Fruit fly (Drosophila melanogaster) whole organism, embryonic: ENCODE data around the gene CG33986.
A peak's percentile ranks its signal among the peaks of the same experiment; 100 is the strongest.

ENCODE experiments used
- Bgb ChIP-seq: fragments of 200-800 bp; sonication (Bioruptor generic); IDR thresholded peaks from 2 replicates; pipeline ENCODE4 v1.3.6; 2022; ENCODE audit warnings: missing biosample characterization, missing genetic modification characterization; ENCODE audit not compliant: partially characterized antibody
- CG10543 ChIP-seq: fragments of 200-800 bp; sonication (Bioruptor generic); optimal IDR thresholded peaks from 3 replicates; lab custom pipeline; 2017; ENCODE audit warnings: missing biosample characterization, mild to moderate bottlenecking, missing genetic modification characterization, moderate library complexity
- CG10959 ChIP-seq: fragments of 200-800 bp; sonication (Bioruptor generic); IDR thresholded peaks from 2 replicates; pipeline ENCODE4 v1.3.6; 2022; ENCODE audit warnings: missing biosample characterization, missing genetic modification characterization
- CG10979 ChIP-seq: fragments of 200-800 bp; sonication (Bioruptor generic); optimal IDR thresholded peaks from 2 replicates; lab custom pipeline; 2018; ENCODE audit warnings: missing biosample characterization, mild to moderate bottlenecking, missing genetic modification characterization, moderate library complexity
- CG11723 ChIP-seq: fragments of 200-800 bp; sonication (Bioruptor generic); optimal IDR thresholded peaks from 2 replicates; lab custom pipeline; 2017; ENCODE audit warnings: missing biosample characterization, mild to moderate bottlenecking, missing genetic modification characterization
- CG17359 ChIP-seq: fragments of 200-800 bp; sonication (Bioruptor generic); optimal IDR thresholded peaks from 3 replicates; lab custom pipeline; 2018; ENCODE audit warnings: missing biosample characterization, mild to moderate bottlenecking, missing genetic modification characterization, moderate library complexity
- CG17568 ChIP-seq: fragments of 200-800 bp; sonication (Bioruptor generic); optimal IDR thresholded peaks from 2 replicates; lab custom pipeline; 2018; ENCODE audit warnings: missing biosample characterization, mild to moderate bottlenecking, missing genetic modification characterization, moderate library complexity
- CG18476 ChIP-seq: fragments of 200-800 bp; sonication (Bioruptor generic); optimal IDR thresholded peaks from 2 replicates; lab custom pipeline; 2016; ENCODE audit warnings: missing biosample characterization, mild to moderate bottlenecking, missing genetic modification characterization
- CG2116 ChIP-seq: fragments of 200-800 bp; sonication (Bioruptor generic); optimal IDR thresholded peaks from 3 replicates; lab custom pipeline; 2018; ENCODE audit warnings: missing biosample characterization, mild to moderate bottlenecking, missing genetic modification characterization
- CG2129 ChIP-seq: fragments of 200-800 bp; sonication (Bioruptor generic); IDR thresholded peaks from 2 replicates; pipeline ENCODE4 v1.3.6; 2022; ENCODE audit warnings: missing biosample characterization, missing genetic modification characterization; ENCODE audit not compliant: partially characterized antibody
- CG2199 ChIP-seq: fragments of 200-800 bp; sonication (Bioruptor generic); IDR thresholded peaks from 3 replicates; pipeline ENCODE4 v1.3.6; 2022; ENCODE audit warnings: missing biosample characterization, missing genetic modification characterization
- CG2889 ChIP-seq: fragments of 200-800 bp; sonication (Bioruptor generic); IDR thresholded peaks from 3 replicates; pipeline ENCODE4 v1.3.6; 2022; ENCODE audit warnings: missing biosample characterization, missing genetic modification characterization
- CG6689 ChIP-seq: fragments of 200-800 bp; sonication (Bioruptor generic); IDR thresholded peaks from 2 replicates; pipeline ENCODE4 v1.3.6; 2022; ENCODE audit warnings: missing biosample characterization, missing genetic modification characterization
- CG7357 ChIP-seq: fragments of 200-800 bp; sonication (Bioruptor generic); IDR thresholded peaks from 3 replicates; pipeline ENCODE4 v1.3.6; 2022; ENCODE audit warnings: missing biosample characterization, missing genetic modification characterization
- CG9609 ChIP-seq: fragments of 200-800 bp; sonication (Bioruptor generic); optimal IDR thresholded peaks from 3 replicates; lab custom pipeline; 2016; ENCODE audit warnings: missing biosample characterization, missing genetic modification characterization
- CG9932 ChIP-seq: fragments of 200-800 bp; sonication (Bioruptor generic); IDR thresholded peaks from 2 replicates; pipeline ENCODE4 v1.3.6; 2022; ENCODE audit warnings: missing biosample characterization, missing genetic modification characterization
- CoRest ChIP-seq: fragments of 200-800 bp; sonication (Bioruptor generic); optimal IDR thresholded peaks from 3 replicates; lab custom pipeline; 2018; ENCODE audit warnings: missing biosample characterization, mild to moderate bottlenecking, missing genetic modification characterization, moderate library complexity
- Doc3 ChIP-seq: fragments of 200-800 bp; sonication (Bioruptor generic); IDR thresholded peaks from 3 replicates; pipeline ENCODE4 v1.3.6; 2022; ENCODE audit warnings: missing biosample characterization, missing genetic modification characterization; ENCODE audit not compliant: partially characterized antibody
- E2f1 ChIP-seq: fragments of 200-800 bp; sonication (Bioruptor generic); IDR thresholded peaks from 2 replicates; pipeline ENCODE4 v1.3.6; 2022; ENCODE audit warnings: missing biosample characterization, missing genetic modification characterization
- Elba2 ChIP-seq: fragments of 200-800 bp; sonication (Bioruptor generic); optimal IDR thresholded peaks from 3 replicates; lab custom pipeline; 2016; ENCODE audit warnings: missing biosample characterization, missing genetic modification characterization
- Hmr ChIP-seq: fragments of 200-800 bp; sonication (Bioruptor generic); optimal IDR thresholded peaks from 3 replicates; lab custom pipeline; 2017; ENCODE audit warnings: mild to moderate bottlenecking, missing biosample characterization, missing genetic modification reagents, missing genetic modification characterization
- Kr ChIP-seq: fragments of 200-800 bp; sonication (Bioruptor generic); optimal IDR thresholded peaks from 2 replicates; lab custom pipeline; 2017; ENCODE audit warnings: missing biosample characterization, mild to moderate bottlenecking, missing genetic modification characterization
- Lim3 ChIP-seq: fragments of 200-800 bp; sonication (Bioruptor generic); IDR thresholded peaks from 2 replicates; pipeline ENCODE4 v1.3.6; 2022; ENCODE audit warnings: missing biosample characterization, missing genetic modification characterization
- NFAT ChIP-seq: fragments of 200-800 bp; sonication (Bioruptor generic); IDR thresholded peaks from 2 replicates; pipeline ENCODE4 v1.3.6; 2022; ENCODE audit warnings: missing biosample characterization, missing genetic modification characterization
- NK7.1 ChIP-seq: fragments of 200-800 bp; sonication (Bioruptor generic); optimal IDR thresholded peaks from 3 replicates; lab custom pipeline; 2016; ENCODE audit warnings: missing biosample characterization, missing genetic modification characterization
- Scr ChIP-seq: fragments of 200-800 bp; sonication (Bioruptor generic); IDR thresholded peaks from 2 replicates; pipeline ENCODE4 v1.3.6; 2022; ENCODE audit warnings: missing biosample characterization, missing genetic modification characterization; ENCODE audit not compliant: partially characterized antibody
- TFAM ChIP-seq: fragments of 200-800 bp; sonication (Bioruptor generic); optimal IDR thresholded peaks from 2 replicates; lab custom pipeline; 2017; ENCODE audit warnings: missing biosample characterization, missing genetic modification characterization, inconsistent platforms
- Vsx1 ChIP-seq: fragments of 200-800 bp; sonication (Bioruptor generic); optimal IDR thresholded peaks from 2 replicates; lab custom pipeline; 2017; ENCODE audit warnings: missing biosample characterization, mild to moderate bottlenecking, missing genetic modification characterization, missing genetic modification reagents
- Xbp1 ChIP-seq: fragments of 200-800 bp; sonication (Bioruptor generic); optimal IDR thresholded peaks from 3 replicates; lab custom pipeline; 2016; ENCODE audit warnings: missing biosample characterization, mild to moderate bottlenecking, missing genetic modification characterization
- ase ChIP-seq: fragments of 200-800 bp; sonication (Bioruptor generic); IDR thresholded peaks from 3 replicates; pipeline ENCODE4 v1.3.6; 2022; ENCODE audit warnings: missing biosample characterization, missing genetic modification characterization
- az2 ChIP-seq: fragments of 200-800 bp; sonication (Bioruptor generic); optimal IDR thresholded peaks from 3 replicates; lab custom pipeline; 2016; ENCODE audit warnings: missing biosample characterization, missing genetic modification characterization
- bowl ChIP-seq: fragments of 200-800 bp; sonication (Bioruptor generic); IDR thresholded peaks from 2 replicates; pipeline ENCODE4 v1.3.6; 2022; ENCODE audit warnings: missing biosample characterization, missing genetic modification characterization
- cas ChIP-seq: fragments of 200-800 bp; sonication (Bioruptor generic); IDR thresholded peaks from 2 replicates; pipeline ENCODE4 v1.3.6; 2022; ENCODE audit warnings: missing biosample characterization, missing genetic modification characterization
- caup ChIP-seq: fragments of 200-800 bp; sonication (Bioruptor generic); optimal IDR thresholded peaks from 3 replicates; lab custom pipeline; 2017; ENCODE audit warnings: missing biosample characterization, mild to moderate bottlenecking, missing genetic modification characterization, moderate library complexity; ENCODE audit not compliant: severe bottlenecking
- en ChIP-seq: fragments of 200-800 bp; sonication (Bioruptor generic); optimal IDR thresholded peaks from 2 replicates; lab custom pipeline; 2016; ENCODE audit warnings: missing biosample characterization, missing genetic modification characterization
- esg ChIP-seq: fragments of 200-800 bp; sonication (Bioruptor generic); conservative IDR thresholded peaks from 2 replicates; pipeline ENCODE4 v1.3.6; 2022; ENCODE audit warnings: missing biosample characterization, missing genetic modification characterization
- fd64A ChIP-seq: fragments of 200-800 bp; sonication (Bioruptor generic); optimal IDR thresholded peaks from 3 replicates; lab custom pipeline; 2018; ENCODE audit warnings: missing biosample characterization, mild to moderate bottlenecking, missing genetic modification characterization
- grn ChIP-seq: fragments of 200-800 bp; sonication (Bioruptor generic); optimal IDR thresholded peaks from 3 replicates; lab custom pipeline; 2017; ENCODE audit warnings: missing biosample characterization, missing genetic modification characterization
- hbn ChIP-seq: fragments of 200-800 bp; sonication (Bioruptor generic); IDR thresholded peaks from 2 replicates; pipeline ENCODE4 v1.3.6; 2022; ENCODE audit warnings: missing biosample characterization, missing genetic modification characterization; ENCODE audit not compliant: partially characterized antibody
- hth ChIP-seq: fragments of >200 bp; optimal IDR thresholded peaks from 2 replicates; lab custom pipeline; 2017; ENCODE audit warnings: inconsistent platforms
- jumu ChIP-seq: fragments of 200-800 bp; sonication (Bioruptor generic); optimal IDR thresholded peaks from 3 replicates; lab custom pipeline; 2016; ENCODE audit warnings: missing biosample characterization, missing genetic modification characterization
- lola ChIP-seq, 3 experiments: fragments of >200 bp in 2 of 3; fragments of 200-800 bp in 1 of 3; sonication (Bioruptor generic) in 1 of 3; optimal IDR thresholded peaks; 2 replicates each; lab custom pipeline; 2017 to 2019; ENCODE audit warnings: missing biosample characterization in 3 of 3, missing genetic modification characterization in 3 of 3, mild to moderate bottlenecking in 1 of 3, moderate library complexity in 1 of 3
- p53 ChIP-seq: fragments of 200-800 bp; sonication (Bioruptor generic); optimal IDR thresholded peaks from 2 replicates; lab custom pipeline; 2016; ENCODE audit warnings: missing biosample characterization, missing genetic modification characterization
- pros ChIP-seq: fragments of 200-800 bp; sonication (Bioruptor generic); optimal IDR thresholded peaks from 3 replicates; lab custom pipeline; 2019; ENCODE audit warnings: missing biosample characterization, mild to moderate bottlenecking, missing genetic modification characterization, moderate library complexity
- psq ChIP-seq: fragments of 200-800 bp; sonication (Bioruptor generic); optimal IDR thresholded peaks from 2 replicates; lab custom pipeline; 2017; ENCODE audit warnings: missing biosample characterization, missing genetic modification characterization
- repo ChIP-seq: fragments of 200-800 bp; sonication (Bioruptor generic); optimal IDR thresholded peaks from 2 replicates; lab custom pipeline; 2016; ENCODE audit warnings: missing biosample characterization, missing genetic modification characterization
- run ChIP-seq: fragments of 200-800 bp; sonication (Bioruptor generic); optimal IDR thresholded peaks from 3 replicates; lab custom pipeline; 2018; ENCODE audit warnings: missing biosample characterization, mild to moderate bottlenecking, missing genetic modification characterization
- slbo ChIP-seq: fragments of 200-800 bp; sonication (Bioruptor generic); IDR thresholded peaks from 2 replicates; pipeline ENCODE4 v1.3.6; 2022; ENCODE audit warnings: missing biosample characterization, missing genetic modification characterization
- tup ChIP-seq: fragments of 200-800 bp; sonication (Bioruptor generic); optimal IDR thresholded peaks from 2 replicates; lab custom pipeline; 2016; ENCODE audit warnings: missing biosample characterization, mild to moderate bottlenecking, missing genetic modification characterization, moderate library complexity
- zf30C ChIP-seq: fragments of 200-800 bp; sonication (Bioruptor generic); optimal IDR thresholded peaks from 3 replicates; lab custom pipeline; 2018; ENCODE audit warnings: missing biosample characterization, mild to moderate bottlenecking, missing genetic modification characterization

CG33986 gene

DNA sequence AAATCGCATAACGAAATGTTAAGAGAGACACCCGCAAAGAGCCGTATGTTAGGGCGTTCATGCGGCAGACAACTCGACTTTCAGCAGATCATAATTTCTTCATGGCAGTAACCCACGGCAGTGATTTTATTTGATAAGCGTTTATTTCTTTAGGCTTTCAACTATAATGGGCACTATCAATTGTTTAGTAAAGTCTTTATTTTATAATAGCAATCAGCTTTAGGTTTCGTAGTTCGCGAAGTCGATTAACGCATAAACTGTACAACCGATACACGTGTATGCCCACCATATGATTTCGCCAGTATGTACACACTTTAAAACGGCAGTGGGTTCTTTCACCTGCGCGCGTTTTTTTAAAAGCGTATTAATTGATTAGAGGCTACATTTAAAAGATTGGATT, 16.8 kb downstream of the CG33986 start, which contains the start of gene CG7841 (continued):
- no peak for TF ChIP-seq Doc3 (GFP tag; lab: Robert Waterston, UW)
- TF ChIP-seq cas (GFP tag; lab: Robert Waterston, UW), result peak; percentile 92; the same call in 1 of the 2 replicates
- TF ChIP-seq grn, result peak; percentile 87
- TF ChIP-seq CG2116 (GFP tag; lab: Kevin White, UChicago), result peak; percentile 87
- TF ChIP-seq az2, result peak; percentile 97
- TF ChIP-seq Kr, result peak; percentile 85
- TF ChIP-seq NK7.1 (GFP tag; lab: Kevin White, UChicago), result peak; percentile 97
- peak; percentile 94 for TF ChIP-seq esg (GFP tag; lab: Robert Waterston, UW)
- TF ChIP-seq CG17568 (GFP tag; lab: Kevin White, UChicago), result peak; percentile 98
- TF ChIP-seq NFAT, result no peak; the same call in 1 of the 2 replicates
- TF ChIP-seq Hmr (GFP tag; lab: Kevin White, UChicago), result peak; percentile 99
- TF ChIP-seq pros (GFP tag; lab: Kevin White, UChicago), result peak; percentile 93
- TF ChIP-seq Lim3 (GFP tag; lab: Robert Waterston, UW), result no peak; the same call in 1 of the 2 replicates
- peak; percentile 93 for TF ChIP-seq E2f1
- peak; percentile 94 for TF ChIP-seq CG2199 (GFP tag; lab: Robert Waterston, UW)
- TF ChIP-seq CoRest (tag; lab: Kevin White, UChicago), result peak; percentile 98
- TF ChIP-seq CG9609 (GFP tag; lab: Kevin White, UChicago), result peak; percentile 96
- TF ChIP-seq CG10979 (tag; lab: Kevin White, UChicago), result peak; percentile 99
- TF ChIP-seq psq (GFP tag; lab: Kevin White, UChicago), result peak; percentile 72
- peak; percentile 99 for TF ChIP-seq CG10543 (GFP tag; lab: Kevin White, UChicago)
- TF ChIP-seq CG2129 (GFP tag; lab: Robert Waterston, UW), result no peak
- TF ChIP-seq Xbp1 (GFP tag; lab: Kevin White, UChicago), result peak; percentile 97
- TF ChIP-seq Elba2, result peak; percentile 49
- peak; percentile 95 for TF ChIP-seq Vsx1 (GFP tag; lab: Kevin White, UChicago)
- TF ChIP-seq CG9932 (GFP tag; lab: Robert Waterston, UW), result peak; percentile 90
- no peak; the same call in 2 of the 3 replicates for TF ChIP-seq ase (GFP tag; lab: Robert Waterston, UW)
- peak; percentile 95 for TF ChIP-seq bowl (GFP tag; lab: Robert Waterston, UW)
- peak; percentile 86 for TF ChIP-seq CG2889 (GFP tag; lab: Robert Waterston, UW)
- peak; percentile 96 for TF ChIP-seq tup (GFP tag; lab: Kevin White, UChicago)
- peak; percentile 94 for TF ChIP-seq slbo (GFP tag; lab: Robert Waterston, UW)
- TF ChIP-seq CG6689 (GFP tag; lab: Robert Waterston, UW), result peak; percentile 96
- peak; percentile 92 for TF ChIP-seq p53 (GFP tag; lab: Kevin White, UChicago)
- TF ChIP-seq lola (GFP tag; optimal IDR thresholded peaks at IDR 0.05; lab: Kevin White, UChicago), result peak in 1 of 3 experiments; percentile 98
- TF ChIP-seq Bgb (GFP tag; lab: Robert Waterston, UW), result no peak
- TF ChIP-seq CG10959 (GFP tag; lab: Robert Waterston, UW), result peak; percentile 94; the same call in 1 of the 2 replicates
- TF ChIP-seq hth, result no peak
- peak; percentile 97 for TF ChIP-seq run
- peak; percentile 98 for TF ChIP-seq fd64A (GFP tag; lab: Kevin White, UChicago)
- no peak for TF ChIP-seq Scr
- peak; percentile 97 for TF ChIP-seq repo
- peak; percentile 99 for TF ChIP-seq caup
- peak; percentile 97 for TF ChIP-seq CG18476 (GFP tag; lab: Kevin White, UChicago)
- peak; percentile 97 for TF ChIP-seq en (GFP tag; lab: Kevin White, UChicago)
- peak; percentile 96 for TF ChIP-seq jumu (GFP tag; lab: Kevin White, UChicago)
- TF ChIP-seq CG11723 (GFP tag; lab: Kevin White, UChicago), result peak; percentile 97
- peak; percentile 83 for TF ChIP-seq CG7357
- TF ChIP-seq zf30C (GFP tag; lab: Kevin White, UChicago), result peak; percentile 63
- peak; percentile 89 for TF ChIP-seq TFAM (GFP tag; lab: Kevin White, UChicago)
- TF ChIP-seq hbn (GFP tag; lab: Robert Waterston, UW), result no peak
- TF ChIP-seq CG17359 (tag; lab: Kevin White, UChicago), result peak; percentile 98
